Fruit fly (Drosophila melanogaster): ENCODE data around the gene Ork1.

Ork1 gene

dm6 chrX:10899232-10899631 is 8.2 kb upstream of the Ork1 start, which contains the start of gene CG1582 (continued):
- TF ChIP-seq caup (GFP tag; optimal IDR thresholded peaks at IDR 0.05; ENCODE audit: severe bottlenecking): no peak
- TF ChIP-seq lola (GFP tag; optimal IDR thresholded peaks at IDR 0.05): peak in 1 of 3 experiments; percentile 30
- TF ChIP-seq eve (GFP tag; optimal IDR thresholded peaks at IDR 0.05): no peak
- peak; percentile 7 for TF ChIP-seq odd (GFP tag; optimal IDR thresholded peaks at IDR 0.05)
- no peak for TF ChIP-seq emc (GFP tag; optimal IDR thresholded peaks at IDR 0.05)
- no peak for TF ChIP-seq dan (GFP tag; IDR thresholded peaks at IDR 0.05)
- no peak for TF ChIP-seq Scr (GFP tag; IDR thresholded peaks at IDR 0.05; ENCODE audit: partially characterized antibody)
- TF ChIP-seq CG8359 (GFP tag; optimal IDR thresholded peaks at IDR 0.05; ENCODE audit: borderline replicate concordance): no peak
- TF ChIP-seq sqz (GFP tag; optimal IDR thresholded peaks at IDR 0.05): no peak
- TF ChIP-seq CG18619 (GFP tag; optimal IDR thresholded peaks at IDR 0.05): no peak
- TF ChIP-seq prd (optimal IDR thresholded peaks at IDR 0.05): no peak
- TF ChIP-seq prd (GFP tag; IDR thresholded peaks at IDR 0.05): 0 out of 3 replicates have a peak, but pooled peaks have one; percentile 25
- TF ChIP-seq CG11560 (tag; IDR thresholded peaks at IDR 0.05): no peak
- 0 out of 3 replicates have a peak, but pooled peaks have one; percentile 8 for TF ChIP-seq Dbx (GFP tag; IDR thresholded peaks at IDR 0.05)
- no peak for TF ChIP-seq D (optimal IDR thresholded peaks at IDR 0.05)
- TF ChIP-seq D (GFP tag; optimal IDR thresholded peaks at IDR 0.05): no peak
- TF ChIP-seq sima (GFP tag; optimal IDR thresholded peaks at IDR 0.05): no peak
- peak; percentile 10; the same call in 1 of the 2 replicates for TF ChIP-seq slbo (GFP tag; IDR thresholded peaks at IDR 0.05)
- peak; percentile 43; the same call in 1 of the 2 replicates for TF ChIP-seq CG13287 (GFP tag; IDR thresholded peaks at IDR 0.05; ENCODE audit: partially characterized antibody)
- TF ChIP-seq kni (GFP tag; optimal IDR thresholded peaks at IDR 0.05): no peak
- TF ChIP-seq CG17612 (GFP tag; IDR thresholded peaks at IDR 0.05): no peak
- TF ChIP-seq HLHmδ (GFP tag; optimal IDR thresholded peaks at IDR 0.05): no peak
- TF ChIP-seq chinmo (GFP tag; IDR thresholded peaks at IDR 0.05; ENCODE audit: partially characterized antibody): no peak
- no peak for TF ChIP-seq br (optimal IDR thresholded peaks at IDR 0.05)
- TF ChIP-seq Dp (GFP tag; optimal IDR thresholded peaks at IDR 0.05): peak; percentile 80
- TF ChIP-seq sr (GFP tag; IDR thresholded peaks at IDR 0.05): no peak
- TF ChIP-seq CG7556 (GFP tag; optimal IDR thresholded peaks at IDR 0.05): no peak
- peak; percentile 22 to 83 for TF ChIP-seq crp (GFP tag; optimal IDR thresholded peaks at IDR 0.05)
- peak; percentile 18 for TF ChIP-seq CG10209 (GFP tag; optimal IDR thresholded peaks at IDR 0.05)
- peak; percentile 38 for TF ChIP-seq CG3281 (GFP tag; optimal IDR thresholded peaks at IDR 0.05)
- TF ChIP-seq sob (GFP tag; IDR thresholded peaks at IDR 0.05): 0 out of 2 replicates have a peak, but pooled peaks have one; percentile 6
- no peak for TF ChIP-seq CG43689 (GFP tag; IDR thresholded peaks at IDR 0.05)
- TF ChIP-seq CG1024 (GFP tag; IDR thresholded peaks at IDR 0.05): no peak
- peak; percentile 1 for TF ChIP-seq Fer3 (tag; optimal IDR thresholded peaks at IDR 0.05)
- peak; percentile 25 for TF ChIP-seq Sry-δ (GFP tag; optimal IDR thresholded peaks at IDR 0.05)
- no peak for TF ChIP-seq kah (GFP tag; optimal IDR thresholded peaks at IDR 0.05)
- no peak for TF ChIP-seq CG7928 (GFP tag; optimal IDR thresholded peaks at IDR 0.05)
- TF ChIP-seq Atf3 (GFP tag; optimal IDR thresholded peaks at IDR 0.05): no peak
- no peak for TF ChIP-seq sisA (GFP tag; IDR thresholded peaks at IDR 0.05)
- TF ChIP-seq hkb (optimal IDR thresholded peaks at IDR 0.05): no peak
- TF ChIP-seq hkb (GFP tag; IDR thresholded peaks at IDR 0.05): no peak
- TF ChIP-seq CG17802 (tag; optimal IDR thresholded peaks at IDR 0.05): no peak
- no peak for TF ChIP-seq CG11398 (GFP tag; optimal IDR thresholded peaks at IDR 0.05)
- TF ChIP-seq D19A (tag; optimal IDR thresholded peaks at IDR 0.05): peak; percentile 4
- no peak for TF ChIP-seq CG4424 (GFP tag; optimal IDR thresholded peaks at IDR 0.05)
- no peak for TF ChIP-seq NC2α (GFP tag; optimal IDR thresholded peaks at IDR 0.05)
- no peak for TF ChIP-seq en (GFP tag; optimal IDR thresholded peaks at IDR 0.05)
- peak; percentile 14 for TF ChIP-seq unpg (GFP tag; optimal IDR thresholded peaks at IDR 0.05)
- TF ChIP-seq CG14014 (GFP tag; IDR thresholded peaks at IDR 0.05): no peak
- peak; percentile 24 for TF ChIP-seq twi (tag; optimal IDR thresholded peaks at IDR 0.05)
- no peak for TF ChIP-seq ERR (GFP tag; optimal IDR thresholded peaks at IDR 0.05)
- TF ChIP-seq CG16815 (GFP tag; optimal IDR thresholded peaks at IDR 0.05): no peak

Data from whole organism, embryonic.